Fruit fly (Drosophila melanogaster) whole organism, wandering third instar larva: ENCODE data around the gene Or22a.

Experiments
- Abd-B ChIP-seq: fragments of >200 bp; optimal IDR thresholded peaks from 2 replicates; lab custom pipeline; 2017; ENCODE audit warnings: missing biosample characterization, missing genetic modification characterization
- Hr83 ChIP-seq: fragments of 200-300 bp; sonication (Bioruptor generic); optimal IDR thresholded peaks from 2 replicates; lab custom pipeline; 2016; ENCODE audit warnings: missing biosample characterization, mild to moderate bottlenecking, missing genetic modification characterization, moderate library complexity; ENCODE audit not compliant: poor library complexity, severe bottlenecking
- Myc ChIP-seq: fragments of >200 bp; optimal IDR thresholded peaks from 2 replicates; lab custom pipeline; 2017
- psq ChIP-seq: fragments of 200-800 bp; sonication (Bioruptor generic); optimal IDR thresholded peaks from 3 replicates; lab custom pipeline; 2017; ENCODE audit warnings: missing biosample characterization, mild to moderate bottlenecking, missing genetic modification characterization, moderate library complexity
- usp ChIP-seq: fragments of >200 bp; optimal IDR thresholded peaks from 2 replicates; lab custom pipeline; 2017; ENCODE audit warnings: missing biosample characterization, missing genetic modification characterization

dm6 chr2L:1476872-1477503, 43.3 kb upstream of the Or22a start:
- TF ChIP-seq Abd-B (GFP tag; lab: Kevin White, UChicago) (no peak), Hr83 (GFP tag; lab: Kevin White, UChicago) (no peak), psq (GFP tag; lab: Kevin White, UChicago) (no peak), usp (GFP tag; lab: Kevin White, UChicago) (no peak), Myc (no peak)
